Worm (Caenorhabditis elegans) whole organism, midembryonic: ENCODE data around the gene twk-7.

ENCODE experiments used
- klf-2 ChIP-seq: fragments of 200-800 bp; sonication (Bioruptor generic); conservative IDR thresholded peaks from 2 replicates; pipeline ENCODE4 v1.3.6; 2022; ENCODE audit warnings: missing genetic modification reagents, missing genetic modification characterization, missing compliant biosample characterization
- med-1 ChIP-seq: sonication (generic microtip); optimal IDR thresholded peaks from 2 replicates; lab custom pipeline; 2017; ENCODE audit warnings: missing genetic modification characterization, mild to moderate bottlenecking, missing compliant biosample characterization, antibody characterized with exemption, missing genetic modification reagents; ENCODE audit not compliant: insufficient read depth
- tab-1 ChIP-seq: fragments of 200-800 bp; sonication (Bioruptor generic); IDR thresholded peaks from 2 replicates; pipeline ENCODE4 v1.3.6; 2022; ENCODE audit warnings: missing genetic modification characterization, missing compliant biosample characterization

DNA sequence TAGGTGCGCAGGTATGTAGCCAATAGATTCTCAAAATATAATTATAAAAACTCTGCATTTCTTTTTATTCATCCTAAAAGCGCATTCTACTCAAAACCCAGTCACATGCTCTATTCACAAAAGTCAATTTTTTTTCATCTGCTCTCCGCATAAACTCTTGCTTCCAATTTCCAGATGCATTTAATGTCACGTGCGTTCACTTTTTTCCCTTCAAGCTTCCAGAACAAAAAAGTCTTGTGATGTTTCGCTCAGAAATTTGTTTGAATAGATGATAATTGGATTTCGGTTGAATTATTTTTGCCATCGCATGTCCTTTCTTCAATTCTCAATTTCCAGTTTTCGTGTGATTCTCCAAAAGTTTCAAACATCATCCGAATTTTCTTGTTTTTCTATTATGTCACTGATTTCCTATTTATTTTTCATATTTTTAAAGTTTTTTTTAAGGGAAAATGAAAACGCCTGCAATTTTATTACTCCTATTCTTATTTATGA, 21.4 kb upstream of the twk-7 start, which contains the start of gene F22B7.1:
- TF ChIP-seq med-1 (GFP tag; lab: Kevin White, UChicago), result no peak
- TF ChIP-seq klf-2 (GFP tag; lab: Robert Waterston, UW), result no peak
- TF ChIP-seq tab-1, result no peak
